Worm (Caenorhabditis elegans) whole organism, late embryonic: Measurements from ENCODE around the gene C54H2.4.

Experiments
- C08G9.2 ChIP-seq: sonication (generic microtip); optimal IDR thresholded peaks from 2 replicates; lab custom pipeline; 2016; ENCODE audit warnings: mild to moderate bottlenecking, missing genetic modification characterization, moderate library complexity, missing compliant biosample characterization
- C38D4.7 ChIP-seq: fragments of 200-800 bp; sonication (Bioruptor generic); optimal IDR thresholded peaks from 2 replicates; lab custom pipeline; 2018; ENCODE audit warnings: mild to moderate bottlenecking, missing genetic modification characterization, moderate library complexity, missing compliant biosample characterization
- F13H6.1 ChIP-seq: sonication (generic microtip); optimal IDR thresholded peaks from 2 replicates; lab custom pipeline; 2016; ENCODE audit warnings: missing genetic modification characterization, missing compliant biosample characterization
- K09A11.1 ChIP-seq: sonication (generic microtip); optimal IDR thresholded peaks from 2 replicates; lab custom pipeline; 2017; ENCODE audit warnings: antibody characterized with exemption, mild to moderate bottlenecking, missing genetic modification characterization, missing compliant biosample characterization; ENCODE audit not compliant: insufficient read depth
- Y22D7AL.16 ChIP-seq: sonication (generic microtip); optimal IDR thresholded peaks from 2 replicates; lab custom pipeline; 2016; ENCODE audit warnings: missing genetic modification characterization, missing compliant biosample characterization
- ama-1 ChIP-seq: fragments of 150-350 bp; optimal IDR thresholded peaks from 2 replicates; lab custom pipeline; 2014
- ceh-14 ChIP-seq: sonication (generic microtip); optimal IDR thresholded peaks from 2 replicates; lab custom pipeline; 2016; ENCODE audit warnings: missing genotype, missing genetic modification characterization, missing compliant biosample characterization
- ceh-18 ChIP-seq: sonication (generic microtip); optimal IDR thresholded peaks from 2 replicates; lab custom pipeline; 2016; ENCODE audit warnings: missing genetic modification characterization, missing compliant biosample characterization
- ceh-19 ChIP-seq: fragments of 200-800 bp; sonication (Bioruptor generic); optimal IDR thresholded peaks from 2 replicates; lab custom pipeline; 2018; ENCODE audit warnings: mild to moderate bottlenecking, missing genetic modification characterization, missing compliant biosample characterization
- ceh-24 ChIP-seq: sonication (generic microtip); optimal IDR thresholded peaks from 2 replicates; lab custom pipeline; 2016; ENCODE audit warnings: mild to moderate bottlenecking, missing genetic modification characterization, missing compliant biosample characterization
- ceh-30 ChIP-seq: fragments of 150-350 bp; optimal IDR thresholded peaks from 2 replicates; lab custom pipeline; 2014; ENCODE audit warnings: missing biosample characterization, missing genetic modification characterization
- ceh-31 ChIP-seq: sonication (generic microtip); optimal IDR thresholded peaks from 2 replicates; lab custom pipeline; 2016; ENCODE audit warnings: missing genetic modification characterization, missing compliant biosample characterization
- ceh-34 ChIP-seq: sonication (generic microtip); optimal IDR thresholded peaks from 2 replicates; lab custom pipeline; 2016; ENCODE audit warnings: mild to moderate bottlenecking, missing genetic modification characterization, missing compliant biosample characterization
- ceh-48 ChIP-seq: sonication (generic microtip); optimal IDR thresholded peaks from 2 replicates; lab custom pipeline; 2016; ENCODE audit warnings: missing genetic modification characterization, inconsistent platforms, missing compliant biosample characterization
- ceh-9 ChIP-seq: sonication (generic microtip); optimal IDR thresholded peaks from 2 replicates; lab custom pipeline; 2016; ENCODE audit warnings: mild to moderate bottlenecking, missing genetic modification characterization, inconsistent platforms, missing compliant biosample characterization
- dmd-4 ChIP-seq: sonication (generic microtip); optimal IDR thresholded peaks from 2 replicates; lab custom pipeline; 2016; ENCODE audit warnings: borderline replicate concordance, missing genetic modification characterization, missing compliant biosample characterization
- dve-1 ChIP-seq: sonication (generic microtip); optimal IDR thresholded peaks from 2 replicates; lab custom pipeline; 2017; ENCODE audit warnings: antibody characterized with exemption, mild to moderate bottlenecking, missing genetic modification characterization, missing compliant biosample characterization
- elt-4 ChIP-seq: sonication (generic microtip); optimal IDR thresholded peaks from 2 replicates; lab custom pipeline; 2016; ENCODE audit warnings: missing genetic modification characterization, missing compliant biosample characterization
- eyg-1 ChIP-seq: sonication (generic microtip); optimal IDR thresholded peaks from 2 replicates; lab custom pipeline; 2016; ENCODE audit warnings: missing genotype, missing genetic modification characterization, missing compliant biosample characterization
- fkh-10 ChIP-seq: fragments of 150-350 bp; optimal IDR thresholded peaks from 2 replicates; lab custom pipeline; 2014; ENCODE audit warnings: missing biosample characterization, missing genetic modification reagents, missing genetic modification characterization
- gmeb-2 ChIP-seq: sonication (generic microtip); optimal IDR thresholded peaks from 2 replicates; lab custom pipeline; 2016; ENCODE audit warnings: missing genetic modification characterization, inconsistent platforms, missing compliant biosample characterization
- hlh-15 ChIP-seq: sonication (generic microtip); optimal IDR thresholded peaks from 2 replicates; lab custom pipeline; 2016; ENCODE audit warnings: missing genetic modification characterization, missing compliant biosample characterization
- hlh-30 ChIP-seq: sonication (generic microtip); optimal IDR thresholded peaks from 2 replicates; lab custom pipeline; 2017; ENCODE audit warnings: antibody characterized with exemption, missing genetic modification characterization, missing compliant biosample characterization; ENCODE audit not compliant: insufficient read depth
- hlh-6 ChIP-seq: sonication (generic microtip); optimal IDR thresholded peaks from 2 replicates; lab custom pipeline; 2016; ENCODE audit warnings: missing genotype, missing genetic modification characterization, missing compliant biosample characterization
- hlh-8 ChIP-seq: sonication (generic microtip); optimal IDR thresholded peaks from 2 replicates; lab custom pipeline; 2016; ENCODE audit warnings: missing genotype, missing genetic modification characterization, missing compliant biosample characterization
- lim-6 ChIP-seq: sonication (generic microtip); optimal IDR thresholded peaks from 2 replicates; lab custom pipeline; 2016; ENCODE audit warnings: missing genetic modification characterization, missing compliant biosample characterization
- lin-11 ChIP-seq: fragments of 200-800 bp; sonication (Bioruptor generic); optimal IDR thresholded peaks from 2 replicates; lab custom pipeline; 2018; ENCODE audit warnings: mild to moderate bottlenecking, missing genetic modification characterization, missing compliant biosample characterization
- mec-3 ChIP-seq: sonication (generic microtip); optimal IDR thresholded peaks from 2 replicates; lab custom pipeline; 2016; ENCODE audit warnings: borderline replicate concordance, missing genetic modification characterization, missing compliant biosample characterization
- nfya-1 ChIP-seq: sonication (generic microtip); optimal IDR thresholded peaks from 2 replicates; lab custom pipeline; 2017; ENCODE audit warnings: missing genetic modification characterization, mild to moderate bottlenecking, missing compliant biosample characterization, antibody characterized with exemption, moderate library complexity
- nhr-11 ChIP-seq: fragments of 150-350 bp; optimal IDR thresholded peaks from 2 replicates; lab custom pipeline; 2014; ENCODE audit warnings: missing biosample characterization, missing genetic modification characterization
- nhr-232 ChIP-seq: sonication (generic microtip); optimal IDR thresholded peaks from 2 replicates; lab custom pipeline; 2016; ENCODE audit warnings: missing genetic modification characterization, missing compliant biosample characterization
- npax-4 ChIP-seq: sonication (generic microtip); optimal IDR thresholded peaks from 2 replicates; lab custom pipeline; 2016; ENCODE audit warnings: missing genetic modification characterization, missing compliant biosample characterization
- odd-2 ChIP-seq: sonication (generic microtip); optimal IDR thresholded peaks from 2 replicates; lab custom pipeline; 2017; ENCODE audit warnings: antibody characterized with exemption, mild to moderate bottlenecking, missing genetic modification characterization, missing compliant biosample characterization
- pat-9 ChIP-seq: fragments of 200-800 bp; sonication (Bioruptor generic); optimal IDR thresholded peaks from 2 replicates; lab custom pipeline; 2018; ENCODE audit warnings: mild to moderate bottlenecking, missing genetic modification characterization, moderate library complexity, missing compliant biosample characterization
- pha-2 ChIP-seq: sonication (generic microtip); optimal IDR thresholded peaks from 2 replicates; lab custom pipeline; 2017; ENCODE audit warnings: mild to moderate bottlenecking, missing genetic modification characterization, missing compliant biosample characterization
- pros-1 ChIP-seq: fragments of 150-350 bp; optimal IDR thresholded peaks from 2 replicates; lab custom pipeline; 2014; ENCODE audit warnings: missing biosample characterization, missing genetic modification reagents, missing genetic modification characterization
- ref-2 ChIP-seq: sonication (generic microtip); optimal IDR thresholded peaks from 2 replicates; lab custom pipeline; 2016; ENCODE audit warnings: missing genetic modification characterization, missing compliant biosample characterization
- sdc-2 ChIP-seq: sonication (generic microtip); optimal IDR thresholded peaks from 2 replicates; lab custom pipeline; 2016; ENCODE audit warnings: missing genotype, missing genetic modification characterization, missing compliant biosample characterization
- sox-4 ChIP-seq: sonication (generic microtip); optimal IDR thresholded peaks from 2 replicates; lab custom pipeline; 2017; ENCODE audit warnings: mild to moderate bottlenecking, missing genetic modification characterization, inconsistent platforms, missing compliant biosample characterization
- syd-9 ChIP-seq: sonication (generic microtip); optimal IDR thresholded peaks from 2 replicates; lab custom pipeline; 2016; ENCODE audit warnings: mild to moderate bottlenecking, missing genetic modification characterization, moderate library complexity, missing compliant biosample characterization
- tbx-2 ChIP-seq: sonication (generic microtip); optimal IDR thresholded peaks from 2 replicates; lab custom pipeline; 2016; ENCODE audit warnings: missing genetic modification characterization, missing compliant biosample characterization
- ttx-3 ChIP-seq: sonication (generic microtip); optimal IDR thresholded peaks from 2 replicates; lab custom pipeline; 2016; ENCODE audit warnings: missing genetic modification reagents, missing genetic modification characterization, missing compliant biosample characterization
- unc-3 ChIP-seq, 2 experiments: fragments of 200-800 bp in 1 of 2; sonication (Bioruptor generic) in 1 of 2; sonication (generic microtip) in 1 of 2; conservative IDR thresholded peaks in 1 of 2; optimal IDR thresholded peaks in 1 of 2; 2 replicates each; pipeline versions ENCODE4 v1.3.6 to Lab custom; 2016 to 2022; ENCODE audit warnings: missing compliant biosample characterization in 2 of 2, missing genetic modification characterization in 2 of 2, missing genetic modification reagents in 1 of 2
- unc-42 ChIP-seq: sonication (generic microtip); optimal IDR thresholded peaks from 2 replicates; lab custom pipeline; 2016; ENCODE audit warnings: missing genotype, missing genetic modification characterization, missing compliant biosample characterization
- unc-55 ChIP-seq: sonication (generic microtip); optimal IDR thresholded peaks from 2 replicates; lab custom pipeline; 2017; ENCODE audit warnings: missing biosample characterization, missing genetic modification reagents, missing genetic modification characterization
- unc-86 ChIP-seq: sonication (generic microtip); optimal IDR thresholded peaks from 2 replicates; lab custom pipeline; 2016; ENCODE audit warnings: missing genetic modification characterization, missing compliant biosample characterization
- zip-5 ChIP-seq: sonication (generic microtip); optimal IDR thresholded peaks from 2 replicates; lab custom pipeline; 2016; ENCODE audit warnings: missing genetic modification characterization, missing compliant biosample characterization
- ztf-16 ChIP-seq: sonication (generic microtip); optimal IDR thresholded peaks from 2 replicates; lab custom pipeline; 2017; ENCODE audit warnings: missing genetic modification characterization, missing compliant biosample characterization

Gene C54H2.4

ce11 chrX:5802582-5802981 is 32.0 kb upstream of the C54H2.4 start:
- no peak for TF ChIP-seq sox-4
- no peak for TF ChIP-seq elt-4 (tag; lab: Kevin White, UChicago)
- TF ChIP-seq mec-3 (tag; lab: Kevin White, UChicago) = no peak
- no peak for TF ChIP-seq unc-55
- TF ChIP-seq pros-1 (tag; lab: Kevin White, UChicago) = no peak
- TF ChIP-seq ceh-9 (tag; lab: Kevin White, UChicago) = no peak
- no peak for TF ChIP-seq nhr-232 (tag; lab: Kevin White, UChicago)
- TF ChIP-seq ceh-48 (tag; lab: Kevin White, UChicago) = no peak
- peak; percentile 49 for TF ChIP-seq ceh-31
- no peak for TF ChIP-seq fkh-10 (GFP tag; lab: Kevin White, UChicago)
- peak; percentile 65 for TF ChIP-seq unc-42
- no peak for TF ChIP-seq lim-6 (tag; lab: Kevin White, UChicago)
- no peak for TF ChIP-seq odd-2 (tag; lab: Kevin White, UChicago)

- peak; percentile 84 for TF ChIP-seq ceh-31
- TF ChIP-seq hlh-6 = peak; percentile 77
- TF ChIP-seq ceh-14 (tag; lab: Kevin White, UChicago) = peak; percentile 95
- TF ChIP-seq ref-2 (tag; lab: Kevin White, UChicago) = peak; percentile 79
- peak; percentile 83 for TF ChIP-seq pha-2
- TF ChIP-seq tbx-2 (tag; lab: Kevin White, UChicago) = peak; percentile 82
- TF ChIP-seq unc-55 = peak; percentile 71
- TF ChIP-seq npax-4 (tag; lab: Kevin White, UChicago) = peak; percentile 70
- TF ChIP-seq elt-4 (tag; lab: Kevin White, UChicago) = no peak
- TF ChIP-seq pros-1 (tag; lab: Kevin White, UChicago) = no peak
- peak; percentile 92 for TF ChIP-seq ceh-19 (GFP tag; lab: Kevin White, UChicago)
- peak; percentile 90 for TF ChIP-seq ztf-16 (tag; lab: Kevin White, UChicago)
- peak; percentile 55 for TF ChIP-seq eyg-1
- peak; percentile 78 for TF ChIP-seq unc-3 (GFP tag; conservative IDR thresholded peaks at IDR 0.05; lab: Robert Waterston, UW)
- TF ChIP-seq unc-3 (tag; optimal IDR thresholded peaks at IDR 0.05; lab: Kevin White, UChicago) = peak; percentile 73
- TF ChIP-seq ceh-18 (tag; lab: Kevin White, UChicago) = peak; percentile 85
- no peak for TF ChIP-seq ama-1 (lab: Kevin White, UChicago)
- peak; percentile 88 for TF ChIP-seq sdc-2 (tag; lab: Kevin White, UChicago)
- peak; percentile 89 for TF ChIP-seq dve-1 (tag; lab: Kevin White, UChicago)
- TF ChIP-seq K09A11.1 (tag; lab: Kevin White, UChicago) = peak; percentile 60
- peak; percentile 62 for TF ChIP-seq hlh-8 (tag; lab: Kevin White, UChicago)
- peak; percentile 87 for TF ChIP-seq pat-9 (tag; lab: Kevin White, UChicago)
- peak; percentile 82 for TF ChIP-seq ceh-9 (tag; lab: Kevin White, UChicago)
- TF ChIP-seq Y22D7AL.16 = peak; percentile 72
- peak; percentile 77 for TF ChIP-seq lin-11 (tag; lab: Kevin White, UChicago)
- peak; percentile 52 for TF ChIP-seq ceh-24 (tag; lab: Kevin White, UChicago)
- TF ChIP-seq hlh-15 (tag; lab: Kevin White, UChicago) = peak; percentile 79
- peak; percentile 36 for TF ChIP-seq zip-5 (tag; lab: Kevin White, UChicago)
- peak; percentile 77 for TF ChIP-seq C08G9.2
- TF ChIP-seq C38D4.7 (GFP tag; lab: Kevin White, UChicago) = peak; percentile 80
- TF ChIP-seq ceh-34 (tag; lab: Kevin White, UChicago) = peak; percentile 78
- peak; percentile 78 for TF ChIP-seq ceh-48 (tag; lab: Kevin White, UChicago)
- TF ChIP-seq hlh-30 (tag; lab: Kevin White, UChicago) = peak; percentile 41
- peak; percentile 65 for TF ChIP-seq unc-86
- TF ChIP-seq unc-42 = peak; percentile 92
- peak; percentile 86 for TF ChIP-seq nfya-1 (tag; lab: Kevin White, UChicago)
- TF ChIP-seq gmeb-2 (tag; lab: Kevin White, UChicago) = peak; percentile 86
- peak; percentile 92 for TF ChIP-seq sox-4
- peak; percentile 78 for TF ChIP-seq ceh-30
- peak; percentile 82 for TF ChIP-seq lim-6 (tag; lab: Kevin White, UChicago)
- TF ChIP-seq F13H6.1 (tag; lab: Kevin White, UChicago) = peak; percentile 84
- TF ChIP-seq nhr-11 = no peak
- peak; percentile 89 for TF ChIP-seq dmd-4
- peak; percentile 76 for TF ChIP-seq nhr-232 (tag; lab: Kevin White, UChicago)
- TF ChIP-seq syd-9 = peak; percentile 86
- TF ChIP-seq ttx-3 (tag; lab: Kevin White, UChicago) = peak; percentile 78
Observed at ce11 chrX:5801156-5801592, 30.6 kb upstream of the C54H2.4 start.
